Worm (Caenorhabditis elegans): ENCODE data around the gene T19D12.4.

Gene T19D12.4

DNA sequence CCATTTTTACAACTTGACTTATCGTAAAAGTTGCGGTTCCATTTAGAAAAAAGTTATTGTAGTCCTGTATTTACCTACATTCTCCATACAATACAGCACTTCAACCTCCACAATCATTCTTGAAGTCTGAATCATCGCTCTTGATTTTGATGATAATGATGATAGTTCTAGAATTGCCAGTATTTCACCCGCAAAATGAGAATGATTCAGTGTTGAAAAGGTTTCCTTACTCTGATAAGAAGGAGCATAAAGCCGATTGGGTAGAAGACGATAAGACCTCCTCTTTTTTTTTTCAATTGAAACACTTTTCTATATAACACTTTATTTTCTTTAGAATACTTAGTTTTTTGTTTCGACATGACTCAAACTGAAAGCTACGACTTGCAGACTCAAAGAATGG lies at the start of gene T19D12.4:
TSS of gene T19D12.4 (plus strand) at position 295 of the 400 bp plus-strand sequence.
- no peak for TF ChIP-seq cey-2 (tag; optimal IDR thresholded peaks at IDR 0.05; ENCODE audit: borderline replicate concordance, insufficient read depth)
- 0 out of 2 replicates have a peak, but pooled peaks have one; percentile 10 for TF ChIP-seq dmd-6 (GFP tag; IDR thresholded peaks at IDR 0.05)
- peak; percentile 27 for TF ChIP-seq nhr-6 (tag; optimal IDR thresholded peaks at IDR 0.05)
- peak; percentile 60 for TF ChIP-seq pqm-1 (tag; optimal IDR thresholded peaks at IDR 0.05)
- no peak for TF ChIP-seq spr-1 (tag; optimal IDR thresholded peaks at IDR 0.05)

DNA sequence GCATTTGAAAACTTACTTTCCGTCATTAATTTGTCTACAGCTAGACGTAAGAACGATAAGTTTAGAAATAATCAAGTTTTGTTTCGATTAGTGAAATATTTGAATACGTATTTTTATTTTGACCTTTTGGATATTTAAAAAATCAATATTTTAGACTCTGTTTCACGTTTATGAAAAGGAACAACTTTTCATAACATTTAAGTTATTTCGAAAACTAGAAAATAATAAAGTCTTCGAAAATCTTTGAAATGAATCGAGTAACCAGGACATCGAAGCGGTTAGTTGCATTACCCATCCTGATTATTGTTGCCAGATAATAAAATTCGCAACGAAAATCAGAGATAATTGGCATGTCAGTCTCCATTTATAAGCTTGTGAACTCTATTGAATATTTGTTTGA lies 49.7 kb upstream of the T19D12.4 start, which contains the start of gene C56C10.6:
TSS of gene C56C10.6 (minus strand) at position 101 of the 400 bp plus-strand sequence.
- no peak for TF ChIP-seq ZK546.5 (tag; optimal IDR thresholded peaks at IDR 0.05)
- TF ChIP-seq nhr-6 (tag; optimal IDR thresholded peaks at IDR 0.05), result no peak
- TF ChIP-seq mxl-2 (GFP tag; conservative IDR thresholded peaks at IDR 0.05), result no peak
- no peak for TF ChIP-seq saeg-2 (GFP tag; IDR thresholded peaks at IDR 0.05)
- no peak for TF ChIP-seq ceh-32 (tag; optimal IDR thresholded peaks at IDR 0.05; ENCODE audit: poor library complexity)
- TF ChIP-seq Y5F2A.4 (GFP tag; optimal IDR thresholded peaks at IDR 0.05), result no peak
- TF ChIP-seq fos-1 (tag; optimal IDR thresholded peaks at IDR 0.05), result no peak

DNA sequence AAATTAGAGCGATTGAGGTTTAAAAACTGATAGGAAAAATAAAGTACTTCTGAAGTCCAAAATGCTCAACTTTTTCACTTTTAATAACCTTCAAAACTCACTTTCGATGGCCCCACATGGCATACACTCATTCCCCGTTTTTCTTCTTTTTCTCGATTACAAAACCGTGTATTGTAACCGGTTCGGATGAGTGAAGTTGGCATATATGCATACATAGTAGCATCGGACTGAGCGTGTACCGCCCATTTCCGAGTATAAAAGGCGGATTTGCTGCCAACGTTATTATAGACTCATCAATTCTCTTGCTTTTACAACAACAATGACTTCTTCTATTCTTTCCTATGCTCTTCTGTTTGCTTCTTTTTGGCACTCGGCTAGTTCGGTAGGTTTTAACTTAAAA lies 48.1 kb upstream of the T19D12.4 start, which contains the start of gene C56C10.4:
TSS of gene C56C10.4 (plus strand) at position 301 of the 400 bp plus-strand sequence.
- no peak for TF ChIP-seq zfp-2 (tag; optimal IDR thresholded peaks at IDR 0.05)
- TF ChIP-seq snpc-4 (tag; optimal IDR thresholded peaks at IDR 0.05), result no peak
- TF ChIP-seq mep-1 (tag; optimal IDR thresholded peaks at IDR 0.05), result no peak
- TF ChIP-seq hmg-1.1 (GFP tag; IDR thresholded peaks at IDR 0.05), result no peak
- TF ChIP-seq nhr-237 (tag; optimal IDR thresholded peaks at IDR 0.05), result no peak
- TF ChIP-seq ceh-28 (tag; optimal IDR thresholded peaks at IDR 0.05), result no peak
- no peak for TF ChIP-seq nhr-76 (tag; optimal IDR thresholded peaks at IDR 0.05)

- TF ChIP-seq lin-13 (GFP tag; optimal IDR thresholded peaks at IDR 0.05) (no peak), lin-39 (tag; optimal IDR thresholded peaks at IDR 0.05) (no peak), mes-2 (tag; optimal IDR thresholded peaks at IDR 0.05; ENCODE audit: poor library complexity, severe bottlenecking) (no peak), skn-1 (tag; optimal IDR thresholded peaks at IDR 0.05) (no peak), F26F4.8 (GFP tag; conservative IDR thresholded peaks at IDR 0.05) (no peak), dpl-1 (GFP tag; optimal IDR thresholded peaks at IDR 0.05) (no peak), madf-9 (GFP tag; conservative IDR thresholded peaks at IDR 0.05) (no peak), nhr-76 (tag; optimal IDR thresholded peaks at IDR 0.05) (no peak), daf-8 (GFP tag; IDR thresholded peaks at IDR 0.05) (no peak), unc-62 (GFP tag; optimal IDR thresholded peaks at IDR 0.05 in 1 of 2) (no peak), unc-62 (tag; optimal IDR thresholded peaks at IDR 0.05) (no peak), nhr-11 (tag; optimal IDR thresholded peaks at IDR 0.05) (no peak), mxl-2 (GFP tag; conservative IDR thresholded peaks at IDR 0.05) (no peak), Y5F2A.4 (GFP tag; optimal IDR thresholded peaks at IDR 0.05) (peak; percentile 3), D1046.2 (GFP tag; IDR thresholded peaks at IDR 0.05) (no peak), F10B5.3 (tag; optimal IDR thresholded peaks at IDR 0.05) (peak; percentile 31), nhr-42 (GFP tag; IDR thresholded peaks at IDR 0.05) (no peak), ZK546.5 (tag; optimal IDR thresholded peaks at IDR 0.05) (no peak), fkh-10 (GFP tag; optimal IDR thresholded peaks at IDR 0.05) (no peak), zip-2 (tag; optimal IDR thresholded peaks at IDR 0.05) (no peak), nhr-48 (tag; optimal IDR thresholded peaks at IDR 0.05) (peak; percentile 12), unc-130 (GFP tag; optimal IDR thresholded peaks at IDR 0.05) (no peak), egl-43 (GFP tag; IDR thresholded peaks at IDR 0.05) (no peak), php-3 (GFP tag; IDR thresholded peaks at IDR 0.05) (no peak), dmd-9 (GFP tag; IDR thresholded peaks at IDR 0.05) (no peak), sdz-12 (GFP tag; optimal IDR thresholded peaks at IDR 0.05) (no peak), ceh-82 (tag; optimal IDR thresholded peaks at IDR 0.05) (no peak), lin-15B (tag; optimal IDR thresholded peaks at IDR 0.05) (no peak), lin-1 (GFP tag; IDR thresholded peaks at IDR 0.05) (no peak), duxl-1 (tag; optimal IDR thresholded peaks at IDR 0.05; ENCODE audit: poor library complexity) (no peak), nhr-111 (GFP tag; optimal IDR thresholded peaks at IDR 0.05) (peak; percentile 46), rbr-2 (tag; optimal IDR thresholded peaks at IDR 0.05) (no peak)
Observed at ce11 chrII:6587264-6587870, 43.5 kb upstream of the T19D12.4 start, which contains the start of gene C56C10.7. Gene C56C10.7, minus strand, starts transcription at chrII:6587575.
